Fruit fly (Drosophila melanogaster) whole organism, wandering third instar larva: ENCODE data around the gene Cyp9f3.

Experiments
- Abd-B ChIP-seq: fragments of >200 bp; optimal IDR thresholded peaks from 2 replicates; lab custom pipeline; 2017; ENCODE audit warnings: missing biosample characterization, missing genetic modification characterization
- CG32264 ChIP-seq: fragments of 200-800 bp; sonication (Bioruptor generic); optimal IDR thresholded peaks from 2 replicates; lab custom pipeline; 2016; ENCODE audit warnings: missing biosample characterization, missing genetic modification characterization
- CG9705 ChIP-seq: fragments of 200-800 bp; sonication (Bioruptor generic); optimal IDR thresholded peaks from 2 replicates; lab custom pipeline; 2018; ENCODE audit warnings: missing biosample characterization, mild to moderate bottlenecking, missing genetic modification characterization
- CrebA ChIP-seq: fragments of 200-800 bp; sonication (Bioruptor generic); optimal IDR thresholded peaks from 2 replicates; lab custom pipeline; 2016; ENCODE audit warnings: missing biosample characterization, mild to moderate bottlenecking, missing genetic modification characterization, borderline replicate concordance
- Dfd ChIP-seq: fragments of >200 bp; optimal IDR thresholded peaks from 2 replicates; lab custom pipeline; 2017; ENCODE audit warnings: missing biosample characterization, missing genetic modification characterization
- Dif ChIP-seq: fragments of 200-275, 200-300 bp; sonication (Bioruptor generic); optimal IDR thresholded peaks from 2 replicates; lab custom pipeline; 2018; ENCODE audit warnings: missing biosample characterization, missing genetic modification characterization; ENCODE audit not compliant: partially characterized antibody
- GATAd ChIP-seq: sonication (Bioruptor generic); optimal IDR thresholded peaks from 2 replicates; lab custom pipeline; 2016; ENCODE audit warnings: missing biosample characterization, missing genetic modification characterization
- HLH106 ChIP-seq: fragments of 200-800 bp; optimal IDR thresholded peaks from 3 replicates; lab custom pipeline; 2019; ENCODE audit warnings: missing biosample characterization, mild to moderate bottlenecking, missing genetic modification characterization, moderate library complexity
- Hr78 ChIP-seq: fragments of >200 bp; optimal IDR thresholded peaks from 2 replicates; lab custom pipeline; 2017; ENCODE audit warnings: missing biosample characterization, missing genetic modification characterization
- Hr83 ChIP-seq: fragments of 200-300 bp; sonication (Bioruptor generic); optimal IDR thresholded peaks from 2 replicates; lab custom pipeline; 2016; ENCODE audit warnings: missing biosample characterization, mild to moderate bottlenecking, missing genetic modification characterization, moderate library complexity; ENCODE audit not compliant: poor library complexity, severe bottlenecking
- Jra ChIP-seq: sonication (Bioruptor generic); optimal IDR thresholded peaks from 2 replicates; lab custom pipeline; 2016; ENCODE audit warnings: missing biosample characterization, missing genetic modification characterization
- Mio ChIP-seq: sonication (Bioruptor generic); optimal IDR thresholded peaks from 2 replicates; lab custom pipeline; 2016; ENCODE audit warnings: missing biosample characterization, missing genetic modification characterization
- Myc ChIP-seq: fragments of >200 bp; optimal IDR thresholded peaks from 2 replicates; lab custom pipeline; 2017
- N ChIP-seq: fragments of >200 bp; optimal IDR thresholded peaks from 2 replicates; lab custom pipeline; 2018; ENCODE audit warnings: missing biosample characterization, missing external identifiers, missing genetic modification characterization
- OdsH ChIP-seq: fragments of 200-800 bp; sonication (Bioruptor generic); optimal IDR thresholded peaks from 2 replicates; lab custom pipeline; 2016; ENCODE audit warnings: missing biosample characterization, mild to moderate bottlenecking, missing genetic modification characterization
- Rel ChIP-seq, 2 experiments: fragments of 200-800 bp; sonication (Bioruptor generic) in 1 of 2; optimal IDR thresholded peaks; 2 replicates in 1 of 2; 3 replicates in 1 of 2; lab custom pipeline; 2016 to 2019; ENCODE audit warnings: mild to moderate bottlenecking in 2 of 2, missing biosample characterization in 2 of 2, missing genetic modification characterization in 2 of 2, moderate library complexity in 1 of 2
- Sp1 ChIP-seq: fragments of 200-800 bp; sonication (Bioruptor generic); optimal IDR thresholded peaks from 3 replicates; lab custom pipeline; 2019; ENCODE audit warnings: missing biosample characterization, mild to moderate bottlenecking, missing genetic modification characterization, moderate library complexity
- Vsx2 ChIP-seq: fragments of 200-300, 225-300 bp; sonication (Bioruptor generic); optimal IDR thresholded peaks from 2 replicates; lab custom pipeline; 2018; ENCODE audit warnings: missing biosample characterization, missing genetic modification characterization; ENCODE audit not compliant: partially characterized antibody
- br ChIP-seq: fragments of 200-800 bp; sonication (Bioruptor generic); optimal IDR thresholded peaks from 2 replicates; lab custom pipeline; 2016; ENCODE audit warnings: missing biosample characterization, missing genetic modification characterization
- brk ChIP-seq: fragments of 200-800 bp; sonication (Bioruptor generic); optimal IDR thresholded peaks from 2 replicates; lab custom pipeline; 2016; ENCODE audit warnings: missing biosample characterization, mild to moderate bottlenecking, missing genetic modification characterization
- dl ChIP-seq, 2 experiments: fragments of 175-275, 200-275 bp in 1 of 2; fragments of 200-275 bp in 1 of 2; sonication (Bioruptor generic); optimal IDR thresholded peaks; lab custom pipeline; 2018; ENCODE audit warnings: mild to moderate bottlenecking in 2 of 2, missing biosample characterization in 2 of 2, missing genetic modification characterization in 2 of 2, moderate library complexity in 2 of 2; ENCODE audit not compliant: partially characterized antibody in 2 of 2, insufficient read depth in 1 of 2
- dsf ChIP-seq: sonication (Bioruptor generic); optimal IDR thresholded peaks from 2 replicates; lab custom pipeline; 2016; ENCODE audit warnings: missing biosample characterization, missing genetic modification characterization, borderline replicate concordance
- ey ChIP-seq: fragments of 200-800 bp; sonication (Bioruptor generic); optimal IDR thresholded peaks from 2 replicates; lab custom pipeline; 2016; ENCODE audit warnings: missing biosample characterization, missing genetic modification characterization
- fru ChIP-seq: fragments of 200-800 bp; sonication (Bioruptor generic); optimal IDR thresholded peaks from 3 replicates; lab custom pipeline; 2016; ENCODE audit warnings: missing biosample characterization, mild to moderate bottlenecking, missing genetic modification characterization
- h ChIP-seq: fragments of 200-800 bp; sonication (Bioruptor generic); optimal IDR thresholded peaks from 3 replicates; lab custom pipeline; 2016; ENCODE audit warnings: missing biosample characterization, mild to moderate bottlenecking, missing genetic modification characterization
- jim ChIP-seq: fragments of 175-275, 200-325 bp; sonication (Bioruptor generic); optimal IDR thresholded peaks from 2 replicates; lab custom pipeline; 2016; ENCODE audit warnings: missing biosample characterization, mild to moderate bottlenecking, missing genetic modification characterization
- lola ChIP-seq: fragments of >200 bp; optimal IDR thresholded peaks from 2 replicates; lab custom pipeline; 2017; ENCODE audit warnings: missing biosample characterization, missing genetic modification characterization
- psq ChIP-seq: fragments of 200-800 bp; sonication (Bioruptor generic); optimal IDR thresholded peaks from 3 replicates; lab custom pipeline; 2017; ENCODE audit warnings: missing biosample characterization, mild to moderate bottlenecking, missing genetic modification characterization, moderate library complexity
- rgr ChIP-seq: fragments of 200-800 bp; sonication (Bioruptor generic); optimal IDR thresholded peaks from 3 replicates; lab custom pipeline; 2016; ENCODE audit warnings: missing biosample characterization, mild to moderate bottlenecking, missing genetic modification characterization
- sv ChIP-seq: fragments of 200-800 bp; sonication (Bioruptor generic); optimal IDR thresholded peaks from 3 replicates; lab custom pipeline; 2016; ENCODE audit warnings: missing biosample characterization, missing genetic modification characterization
- tai ChIP-seq: sonication (Bioruptor generic); optimal IDR thresholded peaks from 2 replicates; lab custom pipeline; 2016; ENCODE audit warnings: missing biosample characterization, missing genetic modification characterization
- usp ChIP-seq: fragments of >200 bp; optimal IDR thresholded peaks from 2 replicates; lab custom pipeline; 2017; ENCODE audit warnings: missing biosample characterization, missing genetic modification characterization
- woc ChIP-seq: sonication (Bioruptor generic); optimal IDR thresholded peaks from 2 replicates; lab custom pipeline; 2016; ENCODE audit warnings: missing biosample characterization, mild to moderate bottlenecking, missing genetic modification characterization

The Cyp9f3 gene

dm6 chr3R:12422379-12422975, 23.7 kb upstream of the Cyp9f3 start, which contains the start of the genes Scgbeta and CG17202:
TSS of gene Scgbeta (minus strand) at chr3R:12422429.
TSS of gene CG17202 (plus strand) at chr3R:12422768.
- TF ChIP-seq GATAd (GFP tag; lab: Kevin White, UChicago), result no peak
- TF ChIP-seq Hr83 (GFP tag; lab: Kevin White, UChicago), result peak; percentile 56
- no peak for TF ChIP-seq Vsx2 (GFP tag; lab: Kevin White, UChicago)
- TF ChIP-seq Sp1, result no peak
- no peak for TF ChIP-seq ey (GFP tag; lab: Kevin White, UChicago)
- TF ChIP-seq rgr (GFP tag; lab: Kevin White, UChicago), result no peak
- TF ChIP-seq Rel (GFP tag; optimal IDR thresholded peaks at IDR 0.05; lab: Kevin White, UChicago), result no peak
- no peak for TF ChIP-seq Rel (tag; optimal IDR thresholded peaks at IDR 0.05; lab: Kevin White, UChicago)

dm6 chr3R:12413274-12413958, 14.7 kb upstream of the Cyp9f3 start, which contains the start of the genes Dip-C and pps:
TSS of gene Dip-C (minus strand) at chr3R:12413759.
TSS of gene pps (plus strand) at chr3R:12413828.
- TF ChIP-seq psq (GFP tag; lab: Kevin White, UChicago) (peak; percentile 4), Dif (GFP tag; lab: Kevin White, UChicago) (no peak), Sp1 (peak; percentile 26), Rel (GFP tag; optimal IDR thresholded peaks at IDR 0.05; lab: Kevin White, UChicago) (no peak), Rel (tag; optimal IDR thresholded peaks at IDR 0.05; lab: Kevin White, UChicago) (peak; percentile 83)

DNA sequence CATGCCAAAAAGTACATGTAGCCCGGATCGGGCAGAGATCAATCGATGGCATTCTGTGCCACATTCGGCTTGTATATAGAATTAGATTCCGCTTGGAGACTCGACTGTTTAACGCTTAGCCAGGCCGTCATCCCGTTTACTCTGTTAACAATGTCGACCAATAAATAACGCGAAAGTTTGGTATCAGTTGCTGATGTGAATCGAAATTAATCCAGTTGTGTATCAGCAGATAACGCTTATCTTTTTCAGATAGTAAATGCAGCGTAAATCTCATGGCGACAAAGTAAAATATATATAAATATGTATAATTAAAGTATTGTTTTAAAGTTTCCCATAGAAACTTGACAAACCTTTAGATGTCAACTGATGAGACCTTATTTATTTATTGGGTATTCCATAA, 12.7 kb upstream of the Cyp9f3 start:
- TF ChIP-seq brk (GFP tag; lab: Kevin White, UChicago) (no peak), N (no peak), jim (no peak), psq (GFP tag; lab: Kevin White, UChicago) (no peak), tai (GFP tag; lab: Kevin White, UChicago) (no peak), fru (GFP tag; lab: Kevin White, UChicago) (no peak)

DNA sequence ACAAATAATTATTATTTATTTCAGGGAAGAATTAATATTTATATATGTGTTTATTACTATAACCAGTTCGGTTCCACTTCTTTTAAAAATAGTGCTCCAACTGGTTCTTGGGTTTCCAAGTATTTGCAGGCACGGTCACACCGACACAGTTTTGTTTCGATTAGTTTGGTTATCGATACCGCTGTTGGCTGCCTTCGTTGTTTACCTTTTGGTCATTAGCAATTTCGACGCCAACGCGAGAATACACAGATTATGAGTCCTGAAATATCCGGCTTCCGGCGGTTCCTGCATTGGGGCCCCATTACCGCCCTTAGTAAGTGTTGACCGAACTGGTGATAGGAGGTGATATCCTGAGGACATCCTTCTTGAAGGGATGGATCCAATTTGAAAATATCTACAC, 9.4 kb upstream of the Cyp9f3 start, which contains the start of gene CG5196:
Gene CG5196, plus strand, starts transcription at position 157 of the 400 bp plus-strand sequence.
- no peak for TF ChIP-seq CG9705 (GFP tag; lab: Kevin White, UChicago)
- peak; percentile 22 for TF ChIP-seq Sp1
- TF ChIP-seq HLH106 (tag; lab: Kevin White, UChicago), result peak; percentile 7
- no peak for TF ChIP-seq Mio (GFP tag; lab: Kevin White, UChicago)
- no peak for TF ChIP-seq OdsH (GFP tag; lab: Kevin White, UChicago)
- no peak for TF ChIP-seq Rel (GFP tag; optimal IDR thresholded peaks at IDR 0.05; lab: Kevin White, UChicago)
- TF ChIP-seq Rel (tag; optimal IDR thresholded peaks at IDR 0.05; lab: Kevin White, UChicago), result peak; percentile 27
- TF ChIP-seq fru (GFP tag; lab: Kevin White, UChicago), result peak; percentile 17
- no peak for TF ChIP-seq dsf (GFP tag; lab: Kevin White, UChicago)

DNA sequence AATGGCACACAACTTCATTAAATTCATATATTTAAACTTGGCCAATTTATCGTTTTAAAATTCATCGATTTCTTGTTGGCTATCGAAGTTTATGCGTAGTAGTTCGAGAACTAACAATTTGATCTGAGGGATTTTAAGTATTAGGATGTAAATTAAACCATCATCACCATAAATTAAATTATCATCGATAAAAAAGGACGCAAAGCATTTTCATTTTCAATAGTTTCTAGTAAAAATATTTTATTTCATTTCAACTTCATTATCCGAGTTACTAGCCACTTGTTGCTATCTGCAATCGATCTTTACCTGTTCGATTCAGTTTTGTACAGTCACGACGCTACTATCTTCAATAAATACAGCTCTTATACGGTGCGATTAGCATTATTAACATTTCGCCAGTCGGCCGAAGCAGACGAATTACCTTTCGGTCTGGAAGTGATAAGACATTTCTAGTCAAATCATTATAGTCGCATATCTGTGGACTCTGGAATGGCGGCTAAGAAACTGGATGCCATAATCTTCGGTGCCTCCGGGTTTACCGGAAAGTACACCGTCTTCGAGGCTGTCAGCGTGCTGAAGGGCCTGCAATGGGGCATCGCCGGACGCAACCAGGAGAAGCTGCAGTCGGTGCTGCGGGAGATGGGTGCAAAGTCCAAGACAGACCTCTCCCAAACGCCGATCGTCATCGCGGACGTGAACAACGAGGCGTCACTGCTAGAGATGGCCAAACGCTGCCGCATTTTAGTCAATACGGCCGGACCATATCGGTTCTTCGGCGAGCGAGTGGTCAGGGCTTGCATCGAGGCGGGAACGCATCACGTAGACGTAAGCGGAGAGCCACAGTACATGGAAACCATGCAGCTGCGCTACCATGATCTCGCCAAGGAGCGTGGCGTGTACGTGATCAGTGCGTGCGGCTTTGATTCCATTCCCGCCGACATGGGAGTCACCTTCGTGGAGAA, 7.8 kb upstream of the Cyp9f3 start, which contains the start of gene CG5167:
Gene CG5167, plus strand, starts transcription at position 298 of the 962 bp plus-strand sequence.
- no peak for TF ChIP-seq Mio (GFP tag; lab: Kevin White, UChicago)
- peak; percentile 58 for TF ChIP-seq h (GFP tag; lab: Kevin White, UChicago)
- no peak for TF ChIP-seq Abd-B (GFP tag; lab: Kevin White, UChicago)
- TF ChIP-seq Hr83 (GFP tag; lab: Kevin White, UChicago), result no peak
- peak; percentile 48 for TF ChIP-seq woc (GFP tag; lab: Kevin White, UChicago)
- peak; percentile 58 for TF ChIP-seq Sp1
- no peak for TF ChIP-seq sv (GFP tag; lab: Kevin White, UChicago)
- TF ChIP-seq Vsx2 (GFP tag; lab: Kevin White, UChicago), result no peak
- TF ChIP-seq fru (GFP tag; lab: Kevin White, UChicago), result peak; percentile 82
- TF ChIP-seq Dfd, result no peak
- no peak for TF ChIP-seq tai (GFP tag; lab: Kevin White, UChicago)
- TF ChIP-seq Hr78 (GFP tag; lab: Kevin White, UChicago), result no peak
- no peak for TF ChIP-seq lola (GFP tag; lab: Kevin White, UChicago)
- no peak for TF ChIP-seq CG32264 (GFP tag; lab: Kevin White, UChicago)
- TF ChIP-seq brk (GFP tag; lab: Kevin White, UChicago), result no peak
- no peak for TF ChIP-seq Rel (GFP tag; optimal IDR thresholded peaks at IDR 0.05; lab: Kevin White, UChicago)
- peak; percentile 5 for TF ChIP-seq Rel (tag; optimal IDR thresholded peaks at IDR 0.05; lab: Kevin White, UChicago)
- no peak for TF ChIP-seq Myc
- peak; percentile 53 for TF ChIP-seq OdsH (GFP tag; lab: Kevin White, UChicago)
- peak; percentile 45 for TF ChIP-seq HLH106 (tag; lab: Kevin White, UChicago)
- no peak for TF ChIP-seq usp (GFP tag; lab: Kevin White, UChicago)
- peak; percentile 43 for TF ChIP-seq ey (GFP tag; lab: Kevin White, UChicago)
- peak; percentile 69 for TF ChIP-seq rgr (GFP tag; lab: Kevin White, UChicago)
- TF ChIP-seq GATAd (GFP tag; lab: Kevin White, UChicago), result no peak
- TF ChIP-seq br (GFP tag; lab: Kevin White, UChicago), result peak; percentile 52
- TF ChIP-seq Jra (GFP tag; lab: Kevin White, UChicago), result no peak
- TF ChIP-seq N, result no peak
- no peak for TF ChIP-seq CrebA (GFP tag; lab: Kevin White, UChicago)
- TF ChIP-seq dl (GFP tag; optimal IDR thresholded peaks at IDR 0.05; lab: Kevin White, UChicago; ENCODE audit: insufficient read depth in 1 of 2, partially characterized antibody in 2 of 2), result no peak
